Worm (Caenorhabditis elegans) whole organism, L1 larva: ENCODE results near the gene kmo-2.

Source experiments
- C34B4.2 ChIP-seq: sonication (generic microtip); optimal IDR thresholded peaks from 2 replicates; lab custom pipeline; 2017; ENCODE audit warnings: mild to moderate bottlenecking, missing genetic modification characterization, missing compliant biosample characterization
- Y116A8C.19 ChIP-seq: sonication (generic microtip); optimal IDR thresholded peaks from 2 replicates; lab custom pipeline; 2016; ENCODE audit warnings: missing compliant biosample characterization, missing genetic modification characterization, borderline replicate concordance
- alr-1 ChIP-seq: fragments of 200-800 bp; sonication (Bioruptor generic); optimal IDR thresholded peaks from 2 replicates; lab custom pipeline; 2018; ENCODE audit warnings: borderline replicate concordance, mild to moderate bottlenecking, missing genetic modification characterization, missing compliant biosample characterization
- ama-1 ChIP-seq: fragments of 150-350 bp; optimal IDR thresholded peaks from 2 replicates; lab custom pipeline; 2014
- blmp-1 ChIP-seq: fragments of 150-350 bp; optimal IDR thresholded peaks from 2 replicates; lab custom pipeline; 2014; ENCODE audit warnings: missing biosample characterization, missing genetic modification characterization
- ceh-8 ChIP-seq: fragments of 200-800 bp; sonication (Bioruptor generic); optimal IDR thresholded peaks from 2 replicates; lab custom pipeline; 2018; ENCODE audit warnings: mild to moderate bottlenecking, missing genetic modification characterization, moderate library complexity, missing compliant biosample characterization
- ceh-88 ChIP-seq: fragments of 200-800 bp; sonication (Bioruptor generic); IDR thresholded peaks from 2 replicates; pipeline ENCODE4 v1.3.6; 2022; ENCODE audit warnings: missing genetic modification characterization, missing compliant biosample characterization
- ceh-90 ChIP-seq: sonication (generic microtip); optimal IDR thresholded peaks from 2 replicates; lab custom pipeline; 2016; ENCODE audit warnings: missing genetic modification characterization, missing compliant biosample characterization
- dsc-1 ChIP-seq: sonication (generic microtip); optimal IDR thresholded peaks from 2 replicates; lab custom pipeline; 2016; ENCODE audit warnings: mild to moderate bottlenecking, missing genetic modification characterization, missing compliant biosample characterization
- efl-1 ChIP-seq, 4 experiments: fragments of 150-350 bp; optimal IDR thresholded peaks in 3 of 4; peaks in 1 of 4; 1 replicate in 1 of 4; 2 replicates in 3 of 4; lab custom pipeline; 2014; ENCODE audit warnings: missing biosample characterization in 2 of 4, missing genetic modification characterization in 2 of 4, missing genetic modification reagents in 2 of 4
- egl-13 ChIP-seq: sonication (generic microtip); optimal IDR thresholded peaks from 2 replicates; lab custom pipeline; 2016; ENCODE audit warnings: missing genotype, missing genetic modification reagents, missing genetic modification characterization, missing compliant biosample characterization
- egl-27 ChIP-seq, 2 experiments: fragments of 150-350 bp in 1 of 2; sonication (generic microtip); optimal IDR thresholded peaks; 3 replicates each; lab custom pipeline; 2017 to 2018; ENCODE audit warnings: missing biosample characterization in 2 of 2, missing genetic modification characterization in 2 of 2, missing genetic modification reagents in 2 of 2
- elt-2 ChIP-seq: sonication (generic microtip); optimal IDR thresholded peaks from 2 replicates; lab custom pipeline; 2016; ENCODE audit warnings: missing genetic modification characterization, mild to moderate bottlenecking, inconsistent platforms, missing compliant biosample characterization, missing genetic modification reagents
- fkh-10 ChIP-seq: sonication (generic microtip); optimal IDR thresholded peaks from 2 replicates; lab custom pipeline; 2017; ENCODE audit warnings: missing biosample characterization, missing genetic modification reagents, missing genetic modification characterization
- fkh-4 ChIP-seq: sonication (generic microtip); optimal IDR thresholded peaks from 2 replicates; lab custom pipeline; 2016; ENCODE audit warnings: missing compliant biosample characterization, missing genetic modification characterization, borderline replicate concordance
- fkh-8 ChIP-seq: sonication (generic microtip); optimal IDR thresholded peaks from 2 replicates; lab custom pipeline; 2016; ENCODE audit warnings: mild to moderate bottlenecking, missing genetic modification characterization, missing compliant biosample characterization
- fos-1 ChIP-seq: fragments of 150-350 bp; optimal IDR thresholded peaks from 2 replicates; lab custom pipeline; 2014; ENCODE audit warnings: missing biosample characterization, missing genetic modification characterization
- grh-1 ChIP-seq: fragments of 200-800 bp; sonication (Bioruptor generic); IDR thresholded peaks from 2 replicates; pipeline ENCODE4 v1.3.6; 2022; ENCODE audit warnings: missing genetic modification reagents, missing genetic modification characterization, missing compliant biosample characterization
- hlh-4 ChIP-seq: sonication (generic microtip); optimal IDR thresholded peaks from 2 replicates; lab custom pipeline; 2016; ENCODE audit warnings: mild to moderate bottlenecking, missing genetic modification characterization, missing compliant biosample characterization
- jun-1 ChIP-seq: fragments of 150-350 bp; optimal IDR thresholded peaks from 2 replicates; lab custom pipeline; 2014; ENCODE audit warnings: missing biosample characterization, missing genetic modification reagents, missing genetic modification characterization
- lin-14 ChIP-seq: fragments of 200-800 bp; sonication (Bioruptor generic); optimal IDR thresholded peaks from 2 replicates; lab custom pipeline; 2018; ENCODE audit warnings: mild to moderate bottlenecking, missing genetic modification characterization, moderate library complexity, missing compliant biosample characterization
- lin-15B ChIP-seq: fragments of 150-350 bp; sonication (generic microtip); optimal IDR thresholded peaks from 3 replicates; lab custom pipeline; 2014; ENCODE audit warnings: missing biosample characterization, missing genetic modification characterization
- lsy-2 ChIP-seq, 2 experiments: fragments of 150-350 bp; optimal IDR thresholded peaks; 2 replicates each; lab custom pipeline; 2014; ENCODE audit warnings: missing biosample characterization in 2 of 2, missing genetic modification characterization in 2 of 2
- nhr-237 ChIP-seq: fragments of 150-350 bp; optimal IDR thresholded peaks from 2 replicates; lab custom pipeline; 2014; ENCODE audit warnings: missing biosample characterization, missing genetic modification characterization
- nhr-28 ChIP-seq: fragments of 150-350 bp; optimal IDR thresholded peaks from 2 replicates; lab custom pipeline; 2014; ENCODE audit warnings: missing biosample characterization, missing genetic modification characterization
- nhr-90 ChIP-seq: sonication (generic microtip); optimal IDR thresholded peaks from 2 replicates; lab custom pipeline; 2016; ENCODE audit warnings: mild to moderate bottlenecking, missing genetic modification characterization, missing compliant biosample characterization; ENCODE audit not compliant: poor library complexity
- pax-3 ChIP-seq: fragments of 200-800 bp; sonication (Bioruptor generic); optimal IDR thresholded peaks from 2 replicates; lab custom pipeline; 2018; ENCODE audit warnings: mild to moderate bottlenecking, missing genetic modification characterization, moderate library complexity, missing compliant biosample characterization
- snu-23 ChIP-seq: sonication (generic microtip); optimal IDR thresholded peaks from 2 replicates; lab custom pipeline; 2016; ENCODE audit warnings: missing genetic modification characterization, missing compliant biosample characterization
- sox-4 ChIP-seq: sonication (generic microtip); optimal IDR thresholded peaks from 2 replicates; lab custom pipeline; 2016; ENCODE audit warnings: missing genetic modification characterization, missing compliant biosample characterization
- sptf-1 ChIP-seq: fragments of 150-350 bp; optimal IDR thresholded peaks from 2 replicates; lab custom pipeline; 2014; ENCODE audit warnings: missing biosample characterization, missing genetic modification characterization
- sup-37 ChIP-seq: fragments of 200-800 bp; sonication (Bioruptor generic); optimal IDR thresholded peaks from 2 replicates; lab custom pipeline; 2018; ENCODE audit warnings: mild to moderate bottlenecking, missing genetic modification characterization, missing compliant biosample characterization
- swsn-7 ChIP-seq: sonication (generic microtip); optimal IDR thresholded peaks from 2 replicates; lab custom pipeline; 2016; ENCODE audit warnings: missing genetic modification characterization, missing compliant biosample characterization
- tbx-2 ChIP-seq: sonication (generic microtip); optimal IDR thresholded peaks from 2 replicates; lab custom pipeline; 2016; ENCODE audit warnings: missing genetic modification characterization, missing compliant biosample characterization
- tlp-1 ChIP-seq: fragments of 150-350 bp; optimal IDR thresholded peaks from 2 replicates; lab custom pipeline; 2014; ENCODE audit warnings: missing biosample characterization, missing genetic modification characterization
- unc-130 ChIP-seq: fragments of 150-350 bp; optimal IDR thresholded peaks from 2 replicates; lab custom pipeline; 2017; ENCODE audit warnings: missing biosample characterization, missing genetic modification characterization, inconsistent platforms
- unc-30 ChIP-seq: sonication (generic microtip); optimal IDR thresholded peaks from 2 replicates; lab custom pipeline; 2017; ENCODE audit warnings: missing biosample characterization, missing genetic modification characterization
- unc-62 ChIP-seq: fragments of 150-350 bp; optimal IDR thresholded peaks from 2 replicates; lab custom pipeline; 2014; ENCODE audit warnings: missing biosample characterization, missing genetic modification reagents, missing genetic modification characterization
- unc-98 ChIP-seq: fragments of 200-800 bp; sonication (Bioruptor generic); IDR thresholded peaks from 2 replicates; pipeline ENCODE4 v1.3.6; 2022; ENCODE audit warnings: missing genetic modification characterization, missing compliant biosample characterization
- vab-15 ChIP-seq: sonication (generic microtip); optimal IDR thresholded peaks from 2 replicates; lab custom pipeline; 2017; ENCODE audit warnings: missing genotype, mild to moderate bottlenecking, missing genetic modification characterization, missing compliant biosample characterization
- xbp-1 ChIP-seq: sonication (generic microtip); optimal IDR thresholded peaks from 2 replicates; lab custom pipeline; 2016; ENCODE audit warnings: missing genetic modification characterization, missing compliant biosample characterization
- zag-1 ChIP-seq: fragments of 150-350 bp; optimal IDR thresholded peaks from 2 replicates; lab custom pipeline; 2014; ENCODE audit warnings: missing biosample characterization, missing genetic modification characterization

The kmo-2 gene

ce11 chrV:12037889-12038288 is 30.4 kb downstream of the kmo-2 start:
- TF ChIP-seq lin-14 (GFP tag; lab: Kevin White, UChicago) (no peak), sup-37 (GFP tag; lab: Kevin White, UChicago) (no peak), unc-62 (GFP tag; lab: Kevin White, UChicago) (no peak), zag-1 (tag; lab: Kevin White, UChicago) (no peak), fkh-8 (tag; lab: Kevin White, UChicago) (no peak), dsc-1 (tag; lab: Kevin White, UChicago) (peak; percentile 65), nhr-28 (tag; lab: Kevin White, UChicago) (no peak), ceh-8 (GFP tag; lab: Kevin White, UChicago) (peak; percentile 71), vab-15 (tag; lab: Kevin White, UChicago) (no peak), nhr-90 (tag; lab: Kevin White, UChicago) (no peak), pax-3 (tag; lab: Kevin White, UChicago) (peak; percentile 79), unc-98 (no peak), alr-1 (tag; lab: Kevin White, UChicago) (no peak), efl-1 (optimal IDR thresholded peaks at IDR 0.05; lab: Kevin White, UChicago) (no peak), efl-1 (GFP tag; optimal IDR thresholded peaks at IDR 0.05 in 1 of 2; lab: Kevin White, UChicago) (no peak)

- TF ChIP-seq zag-1 (tag; lab: Kevin White, UChicago) (no peak), vab-15 (tag; lab: Kevin White, UChicago) (no peak), snu-23 (GFP tag; lab: Kevin White, UChicago) (no peak), sptf-1 (tag; lab: Kevin White, UChicago) (no peak), dsc-1 (tag; lab: Kevin White, UChicago) (peak; percentile 52), jun-1 (tag; lab: Kevin White, UChicago) (no peak), sox-4 (tag; lab: Kevin White, UChicago) (no peak), ceh-90 (tag; lab: Kevin White, UChicago) (no peak), blmp-1 (peak; percentile 7), hlh-4 (tag; lab: Kevin White, UChicago) (no peak), xbp-1 (tag; lab: Kevin White, UChicago) (no peak), unc-130 (tag; lab: Kevin White, UChicago) (no peak), unc-30 (tag; lab: Kevin White, UChicago) (no peak), ceh-88 (no peak), lsy-2 (tag; optimal IDR thresholded peaks at IDR 0.05; lab: Kevin White, UChicago) (no peak), Y116A8C.19 (tag; lab: Kevin White, UChicago) (no peak), egl-27 (tag; optimal IDR thresholded peaks at IDR 0.05; lab: Kevin White, UChicago) (no peak), C34B4.2 (tag; lab: Kevin White, UChicago) (no peak)
- TF ChIP-seq, all 84 proteins: peak for 2
These were observed 32.2 kb downstream of the kmo-2 start for ce11 chrV:12036129-12036528.

ce11 chrV:12033841-12034240 is 34.5 kb downstream of the kmo-2 start:
- TF ChIP-seq zag-1 (tag; lab: Kevin White, UChicago) (no peak), tlp-1 (no peak), tbx-2 (tag; lab: Kevin White, UChicago) (no peak), grh-1 (no peak), efl-1 (optimal IDR thresholded peaks at IDR 0.05; lab: Kevin White, UChicago) (no peak), efl-1 (GFP tag; optimal IDR thresholded peaks at IDR 0.05 in 1 of 2; lab: Kevin White, UChicago) (no peak), fos-1 (tag; lab: Kevin White, UChicago) (no peak), nhr-90 (tag; lab: Kevin White, UChicago) (no peak), hlh-4 (tag; lab: Kevin White, UChicago) (no peak), fkh-10 (GFP tag; lab: Kevin White, UChicago) (no peak), lin-15B (tag; lab: Kevin White, UChicago) (no peak)

- TF ChIP-seq jun-1 (tag; lab: Kevin White, UChicago) (no peak), ceh-8 (GFP tag; lab: Kevin White, UChicago) (no peak), ama-1 (lab: Kevin White, UChicago) (no peak), egl-13 (tag; lab: Kevin White, UChicago) (no peak), elt-2 (no peak), nhr-237 (tag; lab: Kevin White, UChicago) (no peak), swsn-7 (tag; lab: Kevin White, UChicago) (no peak), fkh-4 (tag; lab: Kevin White, UChicago) (no peak)
- TF ChIP-seq, all 84 proteins: peak for 0
These were observed 36.3 kb downstream of the kmo-2 start, which contains the start of gene pkc-1 for ce11 chrV:12032060-12032459. TSS of gene pkc-1 (minus strand) at chrV:12032160.
